Fruit fly (Drosophila melanogaster) whole organism, embryonic: Measurements from ENCODE around the gene CG31191.

Source experiments
- CG10462 ChIP-seq: fragments of 200-800 bp; sonication (Bioruptor generic); optimal IDR thresholded peaks from 2 replicates; lab custom pipeline; 2016; ENCODE audit warnings: missing biosample characterization, missing genetic modification characterization
- CG10979 ChIP-seq: fragments of 200-800 bp; sonication (Bioruptor generic); optimal IDR thresholded peaks from 2 replicates; lab custom pipeline; 2018; ENCODE audit warnings: missing biosample characterization, mild to moderate bottlenecking, missing genetic modification characterization, moderate library complexity
- CG11456 ChIP-seq: fragments of 200-800 bp; sonication (Bioruptor generic); IDR thresholded peaks from 3 replicates; pipeline ENCODE4 v1.3.6; 2022; ENCODE audit warnings: missing biosample characterization, missing genetic modification characterization
- CG14014 ChIP-seq: fragments of 200-800 bp; sonication (Bioruptor generic); IDR thresholded peaks from 2 replicates; pipeline ENCODE4 v1.3.6; 2022; ENCODE audit warnings: missing biosample characterization, missing genetic modification characterization
- CG14441 ChIP-seq: fragments of 200-800 bp; sonication (Bioruptor generic); IDR thresholded peaks from 2 replicates; pipeline ENCODE4 v1.3.6; 2022; ENCODE audit warnings: missing biosample characterization, missing genetic modification characterization
- CG16813 ChIP-seq: fragments of 200-800 bp; sonication (Bioruptor generic); IDR thresholded peaks from 3 replicates; pipeline ENCODE4 v1.3.6; 2022; ENCODE audit warnings: missing biosample characterization, missing genetic modification characterization; ENCODE audit not compliant: partially characterized antibody
- CG17568 ChIP-seq: fragments of 200-800 bp; sonication (Bioruptor generic); optimal IDR thresholded peaks from 2 replicates; lab custom pipeline; 2018; ENCODE audit warnings: missing biosample characterization, mild to moderate bottlenecking, missing genetic modification characterization, moderate library complexity
- CG17912 ChIP-seq: fragments of 200-800 bp; sonication (Bioruptor generic); optimal IDR thresholded peaks from 2 replicates; lab custom pipeline; 2018; ENCODE audit warnings: missing biosample characterization, mild to moderate bottlenecking, missing genetic modification characterization
- CG18619 ChIP-seq: fragments of 200-800 bp; sonication (Bioruptor generic); optimal IDR thresholded peaks from 3 replicates; lab custom pipeline; 2017; ENCODE audit warnings: missing biosample characterization, mild to moderate bottlenecking, missing genetic modification characterization
- CG2116 ChIP-seq: fragments of 200-800 bp; sonication (Bioruptor generic); optimal IDR thresholded peaks from 3 replicates; lab custom pipeline; 2018; ENCODE audit warnings: missing biosample characterization, mild to moderate bottlenecking, missing genetic modification characterization
- CG2129 ChIP-seq: fragments of 200-800 bp; sonication (Bioruptor generic); IDR thresholded peaks from 2 replicates; pipeline ENCODE4 v1.3.6; 2022; ENCODE audit warnings: missing biosample characterization, missing genetic modification characterization; ENCODE audit not compliant: partially characterized antibody
- CG30020 ChIP-seq: fragments of 200-800 bp; optimal IDR thresholded peaks from 2 replicates; lab custom pipeline; 2019; ENCODE audit warnings: missing biosample characterization, mild to moderate bottlenecking, missing genetic modification characterization, moderate library complexity
- CG32532 ChIP-seq: fragments of 200-800 bp; sonication (Bioruptor generic); IDR thresholded peaks from 2 replicates; pipeline ENCODE4 v1.3.6; 2022; ENCODE audit warnings: missing biosample characterization, missing genetic modification characterization
- CG34376 ChIP-seq: fragments of 200-800 bp; sonication (Bioruptor generic); optimal IDR thresholded peaks from 2 replicates; lab custom pipeline; 2018; ENCODE audit warnings: missing biosample characterization, mild to moderate bottlenecking, missing genetic modification characterization
- CG42726 ChIP-seq: fragments of 200-800 bp; sonication (Bioruptor generic); IDR thresholded peaks from 2 replicates; pipeline ENCODE4 v1.3.6; 2022; ENCODE audit warnings: missing biosample characterization, missing genetic modification characterization; ENCODE audit not compliant: partially characterized antibody
- CG8478 ChIP-seq: fragments of >200 bp; optimal IDR thresholded peaks from 2 replicates; lab custom pipeline; 2018
- D19A ChIP-seq: fragments of 200-800 bp; optimal IDR thresholded peaks from 3 replicates; lab custom pipeline; 2019; ENCODE audit warnings: missing biosample characterization, mild to moderate bottlenecking, missing genetic modification characterization, moderate library complexity
- Dbx ChIP-seq: fragments of 200-800 bp; sonication (Bioruptor generic); IDR thresholded peaks from 3 replicates; pipeline ENCODE4 v1.3.6; 2022; ENCODE audit warnings: missing biosample characterization, missing genetic modification characterization
- Dfd ChIP-seq, 2 experiments: fragments of >200 bp; optimal IDR thresholded peaks; 2 replicates each; lab custom pipeline; 2017; ENCODE audit warnings: missing biosample characterization in 2 of 2, missing genetic modification characterization in 2 of 2
- Dip2 ChIP-seq: fragments of 200-800 bp; sonication (Bioruptor generic); IDR thresholded peaks from 2 replicates; pipeline ENCODE4 v1.3.6; 2022; ENCODE audit warnings: missing biosample characterization, missing genetic modification characterization
- Dip3 ChIP-seq: fragments of 200-800 bp; sonication (Bioruptor generic); optimal IDR thresholded peaks from 3 replicates; lab custom pipeline; 2016; ENCODE audit warnings: missing biosample characterization, missing genetic modification characterization
- Ets65A ChIP-seq: fragments of 200-800 bp; sonication (Bioruptor generic); peaks from one replicate; lab custom pipeline; 2016; ENCODE audit warnings: missing biosample characterization, missing genetic modification characterization
- Fer1 ChIP-seq: fragments of 200-800 bp; sonication (Bioruptor generic); optimal IDR thresholded peaks from 2 replicates; lab custom pipeline; 2017; ENCODE audit warnings: missing biosample characterization, mild to moderate bottlenecking, missing genetic modification characterization
- GATAe ChIP-seq: fragments of 200-800 bp; sonication (Bioruptor generic); conservative IDR thresholded peaks from 2 replicates; pipeline ENCODE4 v1.3.6; 2022; ENCODE audit warnings: missing biosample characterization, missing genetic modification characterization
- Gug ChIP-seq: fragments of 200-800 bp; sonication (Bioruptor generic); IDR thresholded peaks from 4 replicates; pipeline ENCODE4 v1.3.6; 2022; ENCODE audit warnings: missing biosample characterization, missing genetic modification characterization
- HLHmδ ChIP-seq: fragments of 200-800 bp; sonication (Bioruptor generic); optimal IDR thresholded peaks from 2 replicates; lab custom pipeline; 2018; ENCODE audit warnings: missing biosample characterization, mild to moderate bottlenecking, missing genetic modification characterization, moderate library complexity
- Lhr ChIP-seq: fragments of 200-800 bp; sonication (Bioruptor generic); optimal IDR thresholded peaks from 3 replicates; lab custom pipeline; 2017; ENCODE audit warnings: mild to moderate bottlenecking, missing biosample characterization, missing genetic modification reagents, missing genetic modification characterization
- NC2β ChIP-seq: fragments of 200-800 bp; sonication (Bioruptor generic); optimal IDR thresholded peaks from 2 replicates; lab custom pipeline; 2016; ENCODE audit warnings: missing biosample characterization, missing genetic modification characterization
- Optix ChIP-seq: fragments of 200-800 bp; sonication (Bioruptor generic); IDR thresholded peaks from 3 replicates; pipeline ENCODE4 v1.3.6; 2022; ENCODE audit warnings: missing biosample characterization, missing genetic modification characterization
- Rfx ChIP-seq: fragments of 200-800 bp; sonication (Bioruptor generic); IDR thresholded peaks from 2 replicates; pipeline ENCODE4 v1.3.6; 2022; ENCODE audit warnings: missing biosample characterization, missing genetic modification characterization
- Sox100B ChIP-seq: fragments of 200-800 bp; sonication (Bioruptor generic); optimal IDR thresholded peaks from 3 replicates; lab custom pipeline; 2018; ENCODE audit warnings: missing biosample characterization, mild to moderate bottlenecking, missing genetic modification characterization
- Sox102F ChIP-seq: fragments of 200-800 bp; sonication (Bioruptor generic); optimal IDR thresholded peaks from 2 replicates; lab custom pipeline; 2018; ENCODE audit warnings: missing biosample characterization, mild to moderate bottlenecking, missing genetic modification characterization, moderate library complexity
- Vsx1 ChIP-seq: fragments of 200-800 bp; sonication (Bioruptor generic); optimal IDR thresholded peaks from 2 replicates; lab custom pipeline; 2017; ENCODE audit warnings: missing biosample characterization, mild to moderate bottlenecking, missing genetic modification characterization, missing genetic modification reagents
- aop ChIP-seq: fragments of 200-800 bp; sonication (Bioruptor generic); IDR thresholded peaks from 2 replicates; pipeline ENCODE4 v1.3.6; 2022; ENCODE audit warnings: missing biosample characterization, missing genetic modification characterization
- bigmax ChIP-seq: fragments of 200-800 bp; sonication (Bioruptor generic); optimal IDR thresholded peaks from 2 replicates; lab custom pipeline; 2018; ENCODE audit warnings: missing biosample characterization, mild to moderate bottlenecking, missing genetic modification characterization
- cg ChIP-seq: fragments of 200-800 bp; sonication (Bioruptor generic); optimal IDR thresholded peaks from 3 replicates; lab custom pipeline; 2019; ENCODE audit warnings: missing biosample characterization, mild to moderate bottlenecking, missing genetic modification characterization, moderate library complexity
- chn ChIP-seq: fragments of 200-800 bp; sonication (Bioruptor generic); optimal IDR thresholded peaks from 2 replicates; lab custom pipeline; 2016; ENCODE audit warnings: missing biosample characterization, missing genetic modification characterization
- fd64A ChIP-seq: fragments of 200-800 bp; sonication (Bioruptor generic); optimal IDR thresholded peaks from 3 replicates; lab custom pipeline; 2018; ENCODE audit warnings: missing biosample characterization, mild to moderate bottlenecking, missing genetic modification characterization
- gce ChIP-seq: fragments of 200-800 bp; sonication (Bioruptor generic); IDR thresholded peaks from 3 replicates; pipeline ENCODE4 v1.3.6; 2022; ENCODE audit warnings: missing biosample characterization, missing genetic modification characterization
- gcm ChIP-seq: fragments of 200-800 bp; sonication (Bioruptor generic); optimal IDR thresholded peaks from 2 replicates; lab custom pipeline; 2019; ENCODE audit warnings: missing biosample characterization, mild to moderate bottlenecking, missing genetic modification characterization, moderate library complexity
- gt ChIP-seq: fragments of 200-800 bp; sonication (Bioruptor generic); IDR thresholded peaks from 2 replicates; pipeline ENCODE4 v1.3.6; 2022; ENCODE audit warnings: missing biosample characterization, missing genetic modification characterization
- insv ChIP-seq, 2 experiments: fragments of 200-800 bp; sonication (Bioruptor generic); optimal IDR thresholded peaks; 3 replicates each; lab custom pipeline; 2016 to 2018; ENCODE audit warnings: missing biosample characterization in 2 of 2, missing genetic modification characterization in 2 of 2
- jumu ChIP-seq: fragments of 200-800 bp; sonication (Bioruptor generic); optimal IDR thresholded peaks from 3 replicates; lab custom pipeline; 2016; ENCODE audit warnings: missing biosample characterization, missing genetic modification characterization
- kay ChIP-seq: fragments of 200-800 bp; sonication (Bioruptor generic); optimal IDR thresholded peaks from 2 replicates; lab custom pipeline; 2016; ENCODE audit warnings: missing biosample characterization, missing genetic modification characterization
- luna ChIP-seq: fragments of 200-800 bp; sonication (Bioruptor generic); optimal IDR thresholded peaks from 2 replicates; lab custom pipeline; 2016; ENCODE audit warnings: missing biosample characterization, missing genetic modification characterization
- maf-S ChIP-seq: fragments of 200-800 bp; sonication (Bioruptor generic); optimal IDR thresholded peaks from 2 replicates; lab custom pipeline; 2016; ENCODE audit warnings: missing biosample characterization, missing genetic modification characterization
- nerfin-2 ChIP-seq: fragments of 200-800 bp; sonication (Bioruptor generic); IDR thresholded peaks from 2 replicates; pipeline ENCODE4 v1.3.6; 2022; ENCODE audit warnings: missing biosample characterization, missing genetic modification characterization; ENCODE audit not compliant: partially characterized antibody
- psq ChIP-seq: fragments of 200-800 bp; sonication (Bioruptor generic); optimal IDR thresholded peaks from 2 replicates; lab custom pipeline; 2017; ENCODE audit warnings: missing biosample characterization, missing genetic modification characterization
- rib ChIP-seq: fragments of 200-800 bp; sonication (Bioruptor generic); IDR thresholded peaks from 2 replicates; pipeline ENCODE4 v1.3.6; 2022; ENCODE audit warnings: missing biosample characterization, missing genetic modification characterization
- sc ChIP-seq, 3 experiments: fragments of >200 bp in 2 of 3; fragments of 200-800 bp in 1 of 3; sonication (Bioruptor generic) in 1 of 3; optimal IDR thresholded peaks; 2 replicates in 2 of 3; 3 replicates in 1 of 3; lab custom pipeline; 2017; ENCODE audit warnings: mild to moderate bottlenecking in 1 of 3, missing biosample characterization in 1 of 3, missing genetic modification characterization in 1 of 3, missing genetic modification reagents in 1 of 3
- toy ChIP-seq: fragments of 200-800 bp; sonication (Bioruptor generic); IDR thresholded peaks from 2 replicates; pipeline ENCODE4 v1.3.6; 2022; ENCODE audit warnings: missing biosample characterization, missing genetic modification characterization

CG31191 gene

DNA sequence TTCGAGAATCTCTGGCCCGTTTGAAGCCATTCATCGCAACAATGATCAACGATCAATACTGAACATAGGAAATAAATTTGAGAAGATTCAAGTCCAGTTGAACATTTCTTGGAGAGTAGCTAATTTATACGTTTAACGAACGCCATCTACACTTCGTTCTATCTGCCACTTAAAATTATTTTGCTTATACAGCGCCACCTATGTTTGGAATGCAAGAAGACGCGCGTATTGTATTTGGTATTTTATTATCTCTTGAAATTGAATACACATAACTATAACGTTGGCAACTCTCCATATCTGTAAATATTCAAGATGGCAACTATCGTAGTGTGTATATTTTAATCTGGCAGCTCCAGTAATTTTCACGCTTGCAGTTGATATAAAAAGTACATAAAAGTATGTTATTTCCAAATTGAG lies 2.7 kb upstream of the CG31191 start (continued):
- peak in 1 of 2 experiments; percentile 58 for TF ChIP-seq insv (GFP tag; optimal IDR thresholded peaks at IDR 0.05; lab: Kevin White, UChicago)
- no peak for TF ChIP-seq CG14014 (GFP tag; lab: Robert Waterston, UW)
- no peak for TF ChIP-seq bigmax (GFP tag; lab: Kevin White, UChicago)
- no peak for TF ChIP-seq CG30020 (tag; lab: Kevin White, UChicago)
- peak; percentile 71 for TF ChIP-seq CG42726 (GFP tag; lab: Robert Waterston, UW)
- no peak for TF ChIP-seq fd64A (GFP tag; lab: Kevin White, UChicago)
- TF ChIP-seq kay (GFP tag; lab: Kevin White, UChicago) = peak; percentile 2
- no peak for TF ChIP-seq rib
- TF ChIP-seq chn (GFP tag; lab: Kevin White, UChicago) = no peak
- no peak for TF ChIP-seq Gug
- no peak for TF ChIP-seq CG16813 (GFP tag; lab: Robert Waterston, UW)
- TF ChIP-seq toy (GFP tag; lab: Robert Waterston, UW) = no peak
- no peak for TF ChIP-seq CG10462 (GFP tag; lab: Kevin White, UChicago)
- no peak for TF ChIP-seq gt
- TF ChIP-seq CG17568 (GFP tag; lab: Kevin White, UChicago) = no peak
- peak; percentile 77 for TF ChIP-seq Rfx (GFP tag; lab: Robert Waterston, UW)
- TF ChIP-seq sc (optimal IDR thresholded peaks at IDR 0.05; lab: Kevin White, UChicago) = no peak
- no peak for TF ChIP-seq sc (GFP tag; optimal IDR thresholded peaks at IDR 0.05; lab: Kevin White, UChicago)
- no peak for TF ChIP-seq psq
- TF ChIP-seq Dbx (GFP tag; lab: Robert Waterston, UW) = peak; percentile 63; the same call in 2 of the 3 replicates
- peak; percentile 52 for TF ChIP-seq NC2β (GFP tag; lab: Kevin White, UChicago)
- peak; percentile 6 for TF ChIP-seq maf-S
- TF ChIP-seq nerfin-2 = no peak
- no peak; the same call in 2 of the 3 replicates for TF ChIP-seq gce (GFP tag; lab: Robert Waterston, UW)
- TF ChIP-seq CG32532 (GFP tag; lab: Robert Waterston, UW) = peak; percentile 80
- TF ChIP-seq Dip3 = peak; percentile 23
- no peak for TF ChIP-seq Optix
- no peak for TF ChIP-seq CG18619
- peak; percentile 34; the same call in 1 of the 2 replicates for TF ChIP-seq CG14441 (GFP tag; lab: Robert Waterston, UW)
- no peak for TF ChIP-seq CG2116 (GFP tag; lab: Kevin White, UChicago)
- TF ChIP-seq CG34376 (GFP tag; lab: Kevin White, UChicago) = no peak
- TF ChIP-seq luna (GFP tag; lab: Kevin White, UChicago) = peak; percentile 10
- TF ChIP-seq CG11456 = peak; percentile 84
- TF ChIP-seq HLHmδ = no peak
- peak; percentile 69 for TF ChIP-seq CG10979
- no peak for TF ChIP-seq Dfd (GFP tag; optimal IDR thresholded peaks at IDR 0.05; lab: Kevin White, UChicago)
- TF ChIP-seq D19A = no peak
- no peak for TF ChIP-seq Ets65A (GFP tag; lab: Kevin White, UChicago)
- no peak for TF ChIP-seq cg
- peak; percentile 96 for TF ChIP-seq Vsx1 (GFP tag; lab: Kevin White, UChicago)
- peak; percentile 30 for TF ChIP-seq Sox102F (GFP tag; lab: Kevin White, UChicago)
- no peak for TF ChIP-seq Fer1 (GFP tag; lab: Kevin White, UChicago)
- peak; percentile 10 for TF ChIP-seq jumu
- no peak for TF ChIP-seq aop
- no peak for TF ChIP-seq CG8478 (lab: Kevin White, UChicago)
- TF ChIP-seq CG17912 (GFP tag; lab: Kevin White, UChicago) = peak; percentile 24
- no peak for TF ChIP-seq Sox100B (GFP tag; lab: Kevin White, UChicago)
- TF ChIP-seq gcm (GFP tag; lab: Kevin White, UChicago) = no peak
- TF ChIP-seq Dip2 = peak; percentile 99
- peak; percentile 81 for TF ChIP-seq Lhr (GFP tag; lab: Kevin White, UChicago)
- TF ChIP-seq GATAe (GFP tag; lab: Robert Waterston, UW) = no peak
- no peak for TF ChIP-seq CG2129 (GFP tag; lab: Robert Waterston, UW)
